Fruit fly (Drosophila melanogaster) whole organism, embryonic: ENCODE data around the gene Rpn1.

ENCODE experiments used
- Bgb ChIP-seq: fragments of 200-800 bp; sonication (Bioruptor generic); IDR thresholded peaks from 2 replicates; pipeline ENCODE4 v1.3.6; 2022; ENCODE audit warnings: missing biosample characterization, missing genetic modification characterization; ENCODE audit not compliant: partially characterized antibody
- Blimp-1 ChIP-seq: fragments of 200-800 bp; sonication (Bioruptor generic); optimal IDR thresholded peaks from 3 replicates; lab custom pipeline; 2018; ENCODE audit warnings: missing biosample characterization, missing genetic modification characterization, mild to moderate bottlenecking, moderate library complexity, missing genetic modification reagents
- Bteb2 ChIP-seq: fragments of 200-800 bp; sonication (Bioruptor generic); optimal IDR thresholded peaks from 2 replicates; lab custom pipeline; 2016; ENCODE audit warnings: missing biosample characterization, missing genetic modification characterization
- CG11723 ChIP-seq: fragments of 200-800 bp; sonication (Bioruptor generic); optimal IDR thresholded peaks from 2 replicates; lab custom pipeline; 2017; ENCODE audit warnings: missing biosample characterization, mild to moderate bottlenecking, missing genetic modification characterization
- CG12391 ChIP-seq: fragments of 200-800 bp; sonication (Bioruptor generic); optimal IDR thresholded peaks from 3 replicates; lab custom pipeline; 2018; ENCODE audit warnings: missing biosample characterization, mild to moderate bottlenecking, missing genetic modification characterization, moderate library complexity
- CG14710 ChIP-seq: fragments of 200-800 bp; sonication (Bioruptor generic); optimal IDR thresholded peaks from 3 replicates; lab custom pipeline; 2019; ENCODE audit warnings: missing biosample characterization, mild to moderate bottlenecking, missing genetic modification characterization, moderate library complexity
- CG16779 ChIP-seq: fragments of 200-800 bp; sonication (Bioruptor generic); IDR thresholded peaks from 2 replicates; pipeline ENCODE4 v1.3.6; 2022; ENCODE audit warnings: missing biosample characterization, missing genetic modification characterization
- CG16813 ChIP-seq: fragments of 200-800 bp; sonication (Bioruptor generic); IDR thresholded peaks from 3 replicates; pipeline ENCODE4 v1.3.6; 2022; ENCODE audit warnings: missing biosample characterization, missing genetic modification characterization; ENCODE audit not compliant: partially characterized antibody
- CG17829 ChIP-seq: fragments of 200-800 bp; optimal IDR thresholded peaks from 2 replicates; lab custom pipeline; 2019; ENCODE audit warnings: missing biosample characterization, mild to moderate bottlenecking, missing genetic modification characterization, moderate library complexity
- CG2116 ChIP-seq: fragments of 200-800 bp; sonication (Bioruptor generic); optimal IDR thresholded peaks from 3 replicates; lab custom pipeline; 2018; ENCODE audit warnings: missing biosample characterization, mild to moderate bottlenecking, missing genetic modification characterization
- CG2202 ChIP-seq: fragments of 200-800 bp; sonication (Bioruptor generic); optimal IDR thresholded peaks from 2 replicates; lab custom pipeline; 2018; ENCODE audit warnings: missing biosample characterization, mild to moderate bottlenecking, missing genetic modification characterization
- CG30020 ChIP-seq: fragments of 200-800 bp; optimal IDR thresholded peaks from 2 replicates; lab custom pipeline; 2019; ENCODE audit warnings: missing biosample characterization, mild to moderate bottlenecking, missing genetic modification characterization, moderate library complexity
- CG5953 ChIP-seq: fragments of 200-800 bp; sonication (Bioruptor generic); IDR thresholded peaks from 2 replicates; pipeline ENCODE4 v1.3.6; 2022; ENCODE audit warnings: missing biosample characterization, missing genetic modification characterization
- CG7271 ChIP-seq: fragments of 200-800 bp; sonication (Bioruptor generic); optimal IDR thresholded peaks from 2 replicates; lab custom pipeline; 2018; ENCODE audit warnings: missing biosample characterization, mild to moderate bottlenecking, missing genetic modification characterization, moderate library complexity
- D19A ChIP-seq: fragments of 200-800 bp; optimal IDR thresholded peaks from 3 replicates; lab custom pipeline; 2019; ENCODE audit warnings: missing biosample characterization, mild to moderate bottlenecking, missing genetic modification characterization, moderate library complexity
- Dref ChIP-seq: fragments of 200-800 bp; sonication (Bioruptor generic); IDR thresholded peaks from 2 replicates; pipeline ENCODE4 v1.3.6; 2022; ENCODE audit warnings: missing biosample characterization, missing genetic modification characterization
- Ets65A ChIP-seq: fragments of 200-800 bp; sonication (Bioruptor generic); peaks from one replicate; lab custom pipeline; 2016; ENCODE audit warnings: missing biosample characterization, missing genetic modification characterization
- HHEX ChIP-seq: fragments of 200-800 bp; sonication (Bioruptor generic); optimal IDR thresholded peaks from 3 replicates; lab custom pipeline; 2017; ENCODE audit warnings: missing biosample characterization, mild to moderate bottlenecking, missing genetic modification characterization, missing genetic modification reagents
- Med ChIP-seq: fragments of 200-800 bp; sonication (Bioruptor generic); peaks from one replicate; lab custom pipeline; 2016; ENCODE audit warnings: missing biosample characterization, missing genetic modification characterization, mild to moderate bottlenecking, inconsistent platforms, moderate library complexity
- NC2β ChIP-seq: fragments of 200-800 bp; sonication (Bioruptor generic); optimal IDR thresholded peaks from 2 replicates; lab custom pipeline; 2016; ENCODE audit warnings: missing biosample characterization, missing genetic modification characterization
- Nf-YC ChIP-seq: fragments of 200-800 bp; optimal IDR thresholded peaks from 3 replicates; lab custom pipeline; 2019; ENCODE audit warnings: missing biosample characterization, mild to moderate bottlenecking, missing genetic modification characterization, moderate library complexity
- Optix ChIP-seq: fragments of 200-800 bp; sonication (Bioruptor generic); IDR thresholded peaks from 3 replicates; pipeline ENCODE4 v1.3.6; 2022; ENCODE audit warnings: missing biosample characterization, missing genetic modification characterization
- Scr ChIP-seq: fragments of 200-800 bp; sonication (Bioruptor generic); IDR thresholded peaks from 2 replicates; pipeline ENCODE4 v1.3.6; 2022; ENCODE audit warnings: missing biosample characterization, missing genetic modification characterization; ENCODE audit not compliant: partially characterized antibody
- Sin3A ChIP-seq: fragments of >200 bp; optimal IDR thresholded peaks from 2 replicates; lab custom pipeline; 2018
- Six4 ChIP-seq: fragments of 200-800 bp; sonication (Bioruptor generic); optimal IDR thresholded peaks from 2 replicates; lab custom pipeline; 2016; ENCODE audit warnings: missing biosample characterization, missing genetic modification characterization
- Sry-β ChIP-seq: fragments of 200-800 bp; sonication (Bioruptor generic); optimal IDR thresholded peaks from 2 replicates; lab custom pipeline; 2018; ENCODE audit warnings: missing biosample characterization, mild to moderate bottlenecking, missing genetic modification characterization, moderate library complexity
- Sry-δ ChIP-seq: fragments of 200-800 bp; sonication (Bioruptor generic); optimal IDR thresholded peaks from 2 replicates; lab custom pipeline; 2016; ENCODE audit warnings: missing biosample characterization, missing genetic modification characterization
- Xbp1 ChIP-seq: fragments of 200-800 bp; sonication (Bioruptor generic); optimal IDR thresholded peaks from 3 replicates; lab custom pipeline; 2016; ENCODE audit warnings: missing biosample characterization, mild to moderate bottlenecking, missing genetic modification characterization
- chinmo ChIP-seq: fragments of 200-800 bp; sonication (Bioruptor generic); IDR thresholded peaks from 4 replicates; pipeline ENCODE4 v1.3.6; 2022; ENCODE audit warnings: missing biosample characterization, missing genetic modification characterization; ENCODE audit not compliant: partially characterized antibody
- dm ChIP-seq: fragments of 200-800 bp; sonication (Bioruptor generic); optimal IDR thresholded peaks from 3 replicates; lab custom pipeline; 2016; ENCODE audit warnings: missing biosample characterization, missing genetic modification characterization
- ewg ChIP-seq: fragments of 200-800 bp; sonication (Bioruptor generic); optimal IDR thresholded peaks from 3 replicates; lab custom pipeline; 2017; ENCODE audit warnings: mild to moderate bottlenecking, missing biosample characterization, missing genetic modification reagents, missing genetic modification characterization
- nmo ChIP-seq: fragments of 200-800 bp; sonication (Bioruptor generic); optimal IDR thresholded peaks from 2 replicates; lab custom pipeline; 2018; ENCODE audit warnings: missing biosample characterization, mild to moderate bottlenecking, missing genetic modification characterization, moderate library complexity
- phol ChIP-seq: fragments of 200-800 bp; sonication (Bioruptor generic); optimal IDR thresholded peaks from 3 replicates; lab custom pipeline; 2018; ENCODE audit warnings: missing biosample characterization, mild to moderate bottlenecking, missing genetic modification characterization, moderate library complexity
- psq ChIP-seq: fragments of 200-800 bp; sonication (Bioruptor generic); optimal IDR thresholded peaks from 2 replicates; lab custom pipeline; 2017; ENCODE audit warnings: missing biosample characterization, missing genetic modification characterization
- sd ChIP-seq: fragments of 200-800 bp; sonication (Bioruptor generic); optimal IDR thresholded peaks from 3 replicates; lab custom pipeline; 2018; ENCODE audit warnings: missing biosample characterization, mild to moderate bottlenecking, missing genetic modification characterization, moderate library complexity
- sqz ChIP-seq: fragments of 200-800 bp; sonication (Bioruptor generic); optimal IDR thresholded peaks from 3 replicates; lab custom pipeline; 2018; ENCODE audit warnings: missing biosample characterization, mild to moderate bottlenecking, missing genetic modification characterization
- stwl ChIP-seq: fragments of 200-800 bp; sonication (Bioruptor generic); optimal IDR thresholded peaks from 3 replicates; lab custom pipeline; 2018; ENCODE audit warnings: missing biosample characterization, mild to moderate bottlenecking, missing genetic modification characterization, moderate library complexity
- wek ChIP-seq: fragments of 200-800 bp; sonication (Bioruptor generic); optimal IDR thresholded peaks from 3 replicates; lab custom pipeline; 2018; ENCODE audit warnings: missing biosample characterization, mild to moderate bottlenecking, missing genetic modification characterization, moderate library complexity
- zfh1 ChIP-seq: fragments of 200-800 bp; sonication (Bioruptor generic); IDR thresholded peaks from 3 replicates; pipeline ENCODE4 v1.3.6; 2022; ENCODE audit warnings: missing biosample characterization, missing genetic modification characterization

The Rpn1 gene

DNA sequence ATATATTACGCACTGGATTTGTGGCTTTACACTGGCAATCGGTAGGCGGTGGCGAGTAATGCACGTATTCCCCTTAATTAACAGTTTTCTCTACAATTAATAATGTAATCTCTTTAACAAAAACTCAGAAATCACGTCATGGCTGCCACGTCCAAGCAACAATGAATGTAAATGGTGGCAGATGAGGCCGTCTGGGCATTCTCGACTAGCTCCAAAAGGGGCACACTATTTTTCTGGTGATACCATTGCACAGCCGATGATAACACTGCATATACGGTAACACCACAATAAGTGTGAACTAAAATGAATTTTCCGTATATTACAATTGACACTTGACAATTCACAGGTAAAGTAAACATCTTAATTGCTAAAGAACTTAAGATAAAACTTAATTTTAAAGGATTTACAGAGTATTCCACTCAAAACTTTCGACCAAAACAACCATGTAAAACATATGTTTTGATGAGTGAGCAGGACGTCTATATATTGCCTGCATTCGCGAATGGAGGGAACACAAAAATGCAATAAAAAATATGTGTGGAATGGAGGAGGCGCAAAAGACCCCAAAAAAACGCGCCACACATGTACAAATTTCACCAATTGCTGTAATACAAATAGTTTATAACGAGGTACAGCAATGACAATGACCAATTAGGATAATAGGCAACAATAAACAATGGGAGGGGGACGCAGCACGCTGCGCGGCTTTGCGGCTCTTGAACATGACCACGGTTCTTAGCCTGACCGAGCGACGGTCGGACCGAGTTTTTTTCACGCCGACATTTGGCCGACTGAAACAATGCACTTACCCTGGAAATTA lies 5.4 kb upstream of the Rpn1 start (continued):
- TF ChIP-seq sqz (GFP tag; lab: Kevin White, UChicago), result no peak
- TF ChIP-seq Nf-YC (tag; lab: Kevin White, UChicago), result peak; percentile 3
- peak; percentile 14 for TF ChIP-seq CG11723
- peak; percentile 35 for TF ChIP-seq HHEX
- peak; percentile 89 for TF ChIP-seq Med (GFP tag; lab: Kevin White, UChicago)
- peak; percentile 35 for TF ChIP-seq Sry-δ (GFP tag; lab: Kevin White, UChicago)
- peak; percentile 38 for TF ChIP-seq CG30020
- TF ChIP-seq psq (GFP tag; lab: Kevin White, UChicago), result peak; percentile 82
- TF ChIP-seq nmo (GFP tag; lab: Kevin White, UChicago), result peak; percentile 40
- peak; percentile 24 for TF ChIP-seq Xbp1 (GFP tag; lab: Kevin White, UChicago)
- TF ChIP-seq Blimp-1 (GFP tag; lab: Kevin White, UChicago), result no peak
- TF ChIP-seq CG14710 (tag; lab: Kevin White, UChicago), result peak; percentile 65
- TF ChIP-seq phol (tag; lab: Kevin White, UChicago), result peak; percentile 89
- TF ChIP-seq CG16813 (GFP tag; lab: Robert Waterston, UW), result 0 out of 3 replicates have a peak, but pooled peaks have one; percentile 6
- TF ChIP-seq Sin3A (lab: Kevin White, UChicago), result peak; percentile 28
- TF ChIP-seq CG17829 (tag; lab: Kevin White, UChicago), result peak; percentile 34
- TF ChIP-seq Scr, result 0 out of 2 replicates have a peak, but pooled peaks have one; percentile 17
- TF ChIP-seq Optix (GFP tag; lab: Robert Waterston, UW), result no peak
- TF ChIP-seq chinmo, result peak; percentile 77; the same call in 2 of the 4 replicates
- peak; percentile 29 for TF ChIP-seq wek (GFP tag; lab: Kevin White, UChicago)
- peak; percentile 14 for TF ChIP-seq sd (tag; lab: Kevin White, UChicago)
- TF ChIP-seq Six4 (GFP tag; lab: Kevin White, UChicago), result no peak
- peak; percentile 51 for TF ChIP-seq Dref
- peak; percentile 94 for TF ChIP-seq CG2116 (GFP tag; lab: Kevin White, UChicago)
- TF ChIP-seq D19A (tag; lab: Kevin White, UChicago), result peak; percentile 9
- peak; percentile 15 for TF ChIP-seq CG2202 (tag; lab: Kevin White, UChicago)
- no peak for TF ChIP-seq CG16779
- TF ChIP-seq NC2β (GFP tag; lab: Kevin White, UChicago), result peak; percentile 30
- peak; percentile 8 for TF ChIP-seq CG7271 (tag; lab: Kevin White, UChicago)
- peak; percentile 80 for TF ChIP-seq Ets65A (GFP tag; lab: Kevin White, UChicago)
- no peak for TF ChIP-seq Sry-β (GFP tag; lab: Kevin White, UChicago)
- no peak for TF ChIP-seq dm
- peak; percentile 9 for TF ChIP-seq ewg (GFP tag; lab: Kevin White, UChicago)
- peak; percentile 27 for TF ChIP-seq Bteb2 (GFP tag; lab: Kevin White, UChicago)
- no peak for TF ChIP-seq CG5953 (GFP tag; lab: Robert Waterston, UW)
- peak; percentile 42; the same call in 1 of the 2 replicates for TF ChIP-seq Bgb (GFP tag; lab: Robert Waterston, UW)
- peak; percentile 71 for TF ChIP-seq stwl (tag; lab: Kevin White, UChicago)
- 0 out of 3 replicates have a peak, but pooled peaks have one; percentile 16 for TF ChIP-seq zfh1 (GFP tag; lab: Robert Waterston, UW)
- TF ChIP-seq CG12391 (tag; lab: Kevin White, UChicago), result peak; percentile 45
- TF ChIP-seq, all 482 proteins: peak for 90
